Fruit fly (Drosophila melanogaster): Measurements from ENCODE around the gene CG31041.

Gene CG31041

dm6 chr3R:29617197-29617596, 26.5 kb upstream of the CG31041 start:
- TF ChIP-seq CG12605 (GFP tag; IDR thresholded peaks at IDR 0.05) (peak; percentile 25; the same call in 1 of the 2 replicates), CG32121 (GFP tag; IDR thresholded peaks at IDR 0.05) (peak; percentile 16; the same call in 1 of the 2 replicates), Snoo (tag; optimal IDR thresholded peaks at IDR 0.05) (peak; percentile 43), fd96Ca (GFP tag; IDR thresholded peaks at IDR 0.05) (no peak), CG13204 (GFP tag; optimal IDR thresholded peaks at IDR 0.05) (no peak), CG17806 (tag; optimal IDR thresholded peaks at IDR 0.05) (peak; percentile 42), CG8159 (tag; optimal IDR thresholded peaks at IDR 0.05) (peak; percentile 49), D1 (tag; optimal IDR thresholded peaks at IDR 0.05) (no peak), Pif1A (GFP tag; optimal IDR thresholded peaks at IDR 0.05) (peak; percentile 22), CG9948 (tag; optimal IDR thresholded peaks at IDR 0.05) (peak; percentile 27), rn (GFP tag; IDR thresholded peaks at IDR 0.05) (peak; percentile 25; the same call in 1 of the 2 replicates), gl (tag; optimal IDR thresholded peaks at IDR 0.05) (no peak), Pif1B (GFP tag; optimal IDR thresholded peaks at IDR 0.05) (no peak), EcR (GFP tag; optimal IDR thresholded peaks at IDR 0.05) (no peak), CG14655 (GFP tag; optimal IDR thresholded peaks at IDR 0.05) (peak; percentile 16), CG8301 (tag; optimal IDR thresholded peaks at IDR 0.05) (peak; percentile 1), CG34367 (tag; optimal IDR thresholded peaks at IDR 0.05) (peak; percentile 33), CG10348 (GFP tag; IDR thresholded peaks at IDR 0.05) (no peak), CG15710 (tag; optimal IDR thresholded peaks at IDR 0.05) (peak; percentile 57), Ets98B (GFP tag; IDR thresholded peaks at IDR 0.05) (peak; percentile 33; the same call in 1 of the 2 replicates), CG4496 (GFP tag; IDR thresholded peaks at IDR 0.05) (peak; percentile 51; the same call in 1 of the 3 replicates)

- TF ChIP-seq CG12605 (GFP tag; IDR thresholded peaks at IDR 0.05): no peak
- no peak for TF ChIP-seq CG34367 (tag; optimal IDR thresholded peaks at IDR 0.05)
- TF ChIP-seq CG4496 (GFP tag; IDR thresholded peaks at IDR 0.05): no peak
- TF ChIP-seq CG15710 (tag; optimal IDR thresholded peaks at IDR 0.05): no peak
These were observed 20.3 kb upstream of the CG31041 start for dm6 chr3R:29610958-29611357.

- TF ChIP-seq CG12605 (GFP tag; IDR thresholded peaks at IDR 0.05): no peak
- no peak for TF ChIP-seq CG4496 (GFP tag; IDR thresholded peaks at IDR 0.05)
- TF ChIP-seq CG13204 (GFP tag; optimal IDR thresholded peaks at IDR 0.05): no peak
- TF ChIP-seq CG9948 (tag; optimal IDR thresholded peaks at IDR 0.05): no peak
- no peak for TF ChIP-seq CG10348 (GFP tag; IDR thresholded peaks at IDR 0.05)
- no peak for TF ChIP-seq CG14655 (GFP tag; optimal IDR thresholded peaks at IDR 0.05)
- no peak for TF ChIP-seq gl (tag; optimal IDR thresholded peaks at IDR 0.05)
- no peak for TF ChIP-seq Ets98B (GFP tag; IDR thresholded peaks at IDR 0.05)
These were observed 17.5 kb upstream of the CG31041 start, which contains the start of gene Diedel2 for dm6 chr3R:29608177-29608576. TSS of gene Diedel2 (plus strand) at chr3R:29608477.

dm6 chr3R:29600762-29601161, 10.1 kb upstream of the CG31041 start, which contains the start of gene CG7568:
TSS of gene CG7568 (minus strand) at chr3R:29600862.
- TF ChIP-seq Pif1B (GFP tag; optimal IDR thresholded peaks at IDR 0.05): no peak
- TF ChIP-seq CG32121 (GFP tag; IDR thresholded peaks at IDR 0.05): no peak
- TF ChIP-seq EcR (GFP tag; optimal IDR thresholded peaks at IDR 0.05): no peak
- TF ChIP-seq D1 (tag; optimal IDR thresholded peaks at IDR 0.05): no peak
- no peak for TF ChIP-seq rn (GFP tag; IDR thresholded peaks at IDR 0.05)
- no peak for TF ChIP-seq CG8159 (tag; optimal IDR thresholded peaks at IDR 0.05)
- no peak for TF ChIP-seq CG12605 (GFP tag; IDR thresholded peaks at IDR 0.05)
- no peak for TF ChIP-seq CG10348 (GFP tag; IDR thresholded peaks at IDR 0.05)
- TF ChIP-seq Ets98B (GFP tag; IDR thresholded peaks at IDR 0.05): no peak
- no peak for TF ChIP-seq CG34367 (tag; optimal IDR thresholded peaks at IDR 0.05)

dm6 chr3R:29592139-29592814, 1.6 kb upstream of the CG31041 start:
- TF ChIP-seq CG12605 (GFP tag; IDR thresholded peaks at IDR 0.05) (no peak), EcR (GFP tag; optimal IDR thresholded peaks at IDR 0.05) (no peak), CG32121 (GFP tag; IDR thresholded peaks at IDR 0.05) (no peak; the same call in 1 of the 2 replicates), gl (tag; optimal IDR thresholded peaks at IDR 0.05) (no peak), CG4496 (GFP tag; IDR thresholded peaks at IDR 0.05) (no peak), CG34367 (tag; optimal IDR thresholded peaks at IDR 0.05) (no peak), Pif1B (GFP tag; optimal IDR thresholded peaks at IDR 0.05) (no peak), rn (GFP tag; IDR thresholded peaks at IDR 0.05) (0 out of 2 replicates have a peak, but pooled peaks have one; percentile 6)

- peak; percentile 26 for TF ChIP-seq CG8301 (tag; optimal IDR thresholded peaks at IDR 0.05)
- TF ChIP-seq CG15710 (tag; optimal IDR thresholded peaks at IDR 0.05): no peak
- no peak; the same call in 1 of the 2 replicates for TF ChIP-seq CG32121 (GFP tag; IDR thresholded peaks at IDR 0.05)
- no peak for TF ChIP-seq D1 (tag; optimal IDR thresholded peaks at IDR 0.05)
- TF ChIP-seq CG8159 (tag; optimal IDR thresholded peaks at IDR 0.05): peak; percentile 43
- no peak for TF ChIP-seq CG34367 (tag; optimal IDR thresholded peaks at IDR 0.05)
- no peak; the same call in 1 of the 2 replicates for TF ChIP-seq Ets98B (GFP tag; IDR thresholded peaks at IDR 0.05)
- no peak for TF ChIP-seq fd96Ca (GFP tag; IDR thresholded peaks at IDR 0.05)
- TF ChIP-seq CG14655 (GFP tag; optimal IDR thresholded peaks at IDR 0.05): no peak
- no peak for TF ChIP-seq gl (tag; optimal IDR thresholded peaks at IDR 0.05)
- TF ChIP-seq CG4496 (GFP tag; IDR thresholded peaks at IDR 0.05): peak; percentile 45; the same call in 2 of the 3 replicates
- peak; percentile 47 for TF ChIP-seq Pif1A (GFP tag; optimal IDR thresholded peaks at IDR 0.05)
- peak; percentile 18 for TF ChIP-seq EcR (GFP tag; optimal IDR thresholded peaks at IDR 0.05)
- TF ChIP-seq CG17806 (tag; optimal IDR thresholded peaks at IDR 0.05): peak; percentile 44
- TF ChIP-seq CG12605 (GFP tag; IDR thresholded peaks at IDR 0.05): peak; percentile 25; the same call in 1 of the 2 replicates
- TF ChIP-seq CG13204 (GFP tag; optimal IDR thresholded peaks at IDR 0.05): no peak
- TF ChIP-seq Pif1B (GFP tag; optimal IDR thresholded peaks at IDR 0.05): peak; percentile 29
- TF ChIP-seq Snoo (tag; optimal IDR thresholded peaks at IDR 0.05): no peak
- TF ChIP-seq CG9948 (tag; optimal IDR thresholded peaks at IDR 0.05): peak; percentile 43
- TF ChIP-seq rn (GFP tag; IDR thresholded peaks at IDR 0.05): no peak
- no peak for TF ChIP-seq CG10348 (GFP tag; IDR thresholded peaks at IDR 0.05)
These were observed 904 bp upstream of the CG31041 start, which contains the start of gene alph for dm6 chr3R:29591481-29592138. TSS of gene alph (plus strand) at chr3R:29591831.
